Worm (Caenorhabditis elegans) whole organism, midembryonic: Measurements from ENCODE around the gene nhr-134.

ENCODE experiments used
- T22C8.4 ChIP-seq: fragments of 200-800 bp; sonication (Bioruptor generic); IDR thresholded peaks from 2 replicates; pipeline ENCODE4 v1.3.6; 2022; ENCODE audit warnings: missing genetic modification characterization, missing compliant biosample characterization
- cog-1 ChIP-seq: sonication (generic microtip); optimal IDR thresholded peaks from 2 replicates; lab custom pipeline; 2016; ENCODE audit warnings: missing genetic modification characterization, missing compliant biosample characterization
- flt-1 ChIP-seq: fragments of 200-800 bp; sonication (Bioruptor generic); IDR thresholded peaks from 2 replicates; pipeline ENCODE4 v1.3.6; 2022; ENCODE audit warnings: missing genetic modification characterization, missing compliant biosample characterization
- klf-2 ChIP-seq: fragments of 200-800 bp; sonication (Bioruptor generic); conservative IDR thresholded peaks from 2 replicates; pipeline ENCODE4 v1.3.6; 2022; ENCODE audit warnings: missing genetic modification reagents, missing genetic modification characterization, missing compliant biosample characterization
- med-1 ChIP-seq: sonication (generic microtip); optimal IDR thresholded peaks from 2 replicates; lab custom pipeline; 2017; ENCODE audit warnings: missing genetic modification characterization, mild to moderate bottlenecking, missing compliant biosample characterization, antibody characterized with exemption, missing genetic modification reagents; ENCODE audit not compliant: insufficient read depth
- ref-1 ChIP-seq: fragments of 200-800 bp; sonication (Bioruptor generic); conservative IDR thresholded peaks from 2 replicates; pipeline ENCODE4 v1.3.6; 2022; ENCODE audit warnings: missing genetic modification reagents, missing genetic modification characterization, missing compliant biosample characterization
- tab-1 ChIP-seq: fragments of 200-800 bp; sonication (Bioruptor generic); IDR thresholded peaks from 2 replicates; pipeline ENCODE4 v1.3.6; 2022; ENCODE audit warnings: missing genetic modification characterization, missing compliant biosample characterization
- ztf-23 ChIP-seq: fragments of 200-800 bp; sonication (Bioruptor generic); IDR thresholded peaks from 2 replicates; pipeline ENCODE4 v1.3.6; 2022; ENCODE audit warnings: missing genetic modification reagents, missing genetic modification characterization, missing compliant biosample characterization
- ztf-29 ChIP-seq: fragments of 200-800 bp; sonication (Bioruptor generic); IDR thresholded peaks from 2 replicates; pipeline ENCODE4 v1.3.6; 2022; ENCODE audit warnings: missing genetic modification reagents, missing genetic modification characterization, missing compliant biosample characterization

- TF ChIP-seq ref-1 (GFP tag; lab: Robert Waterston, UW) (no peak), flt-1 (no peak), tab-1 (no peak), T22C8.4 (GFP tag; lab: Robert Waterston, UW) (no peak), cog-1 (tag; lab: Kevin White, UChicago) (no peak), klf-2 (no peak), ztf-23 (GFP tag; lab: Robert Waterston, UW) (no peak), med-1 (GFP tag; lab: Kevin White, UChicago) (no peak), ztf-29 (no peak)
Observed at ce11 chrV:2201240-2201639, 29.8 kb upstream of the nhr-134 start, which contains the start of gene cyp-32B1.
